Worm (Caenorhabditis elegans): ENCODE measurements around the gene fmo-1.

fmo-1 gene

DNA sequence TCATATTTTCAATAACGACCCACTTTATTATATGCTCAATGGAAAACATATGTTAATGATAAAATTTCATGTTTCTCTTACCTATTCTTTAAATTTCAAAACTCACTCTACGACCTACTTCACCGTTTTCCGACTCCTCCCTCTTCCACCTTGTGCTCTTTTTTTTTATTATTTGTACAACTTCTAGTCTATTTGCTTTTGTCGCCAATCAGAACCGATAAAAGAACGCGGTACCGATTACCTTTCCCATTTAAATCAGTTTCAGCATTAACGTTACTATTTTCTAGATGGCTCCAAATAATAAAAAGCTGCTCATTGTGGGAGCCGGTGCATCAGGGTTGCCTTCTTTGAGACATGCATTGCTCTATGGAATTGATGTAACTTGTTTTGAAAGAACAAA, at the start of gene fmo-1:
fmo-1 (plus strand) TSS at position 98 of the 400 bp plus-strand sequence.
- TF ChIP-seq flt-1 (GFP tag; IDR thresholded peaks at IDR 0.05): no peak
- TF ChIP-seq hnd-1 (tag; optimal IDR thresholded peaks at IDR 0.05): no peak

DNA sequence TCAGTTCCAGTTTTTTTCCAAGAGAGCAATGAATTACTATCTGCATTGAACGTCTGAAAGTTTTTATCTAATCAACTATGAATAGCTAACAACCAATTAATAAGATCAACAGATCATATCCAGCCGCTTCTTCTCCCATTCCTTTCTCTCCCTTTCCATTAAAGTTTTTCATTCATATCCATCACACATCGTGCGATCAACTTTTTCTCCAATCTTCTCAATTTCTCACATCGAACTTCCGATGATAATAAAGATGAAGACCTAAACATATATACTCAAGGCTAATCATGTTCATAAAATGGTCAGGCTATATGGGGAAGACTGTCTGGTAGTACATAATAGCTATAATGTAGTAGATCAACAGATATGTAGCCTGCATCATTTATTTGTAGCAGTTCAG, 49.4 kb upstream of the fmo-1 start:
- TF ChIP-seq F13C5.2 (tag; optimal IDR thresholded peaks at IDR 0.05) (no peak), ceh-36 (tag; optimal IDR thresholded peaks at IDR 0.05) (no peak), tra-4 (tag; optimal IDR thresholded peaks at IDR 0.05) (no peak), pes-1 (GFP tag; IDR thresholded peaks at IDR 0.05) (no peak), sea-1 (GFP tag; conservative IDR thresholded peaks at IDR 0.05) (no peak), hmbx-1 (tag; optimal IDR thresholded peaks at IDR 0.05) (no peak), flt-1 (GFP tag; IDR thresholded peaks at IDR 0.05) (no peak), ceh-13 (GFP tag; optimal IDR thresholded peaks at IDR 0.05) (no peak), hmg-4 (GFP tag; optimal IDR thresholded peaks at IDR 0.05) (no peak), hnd-1 (tag; optimal IDR thresholded peaks at IDR 0.05) (no peak), scrt-1 (GFP tag; IDR thresholded peaks at IDR 0.05) (no peak), tbx-11 (GFP tag; IDR thresholded peaks at IDR 0.05) (no peak), ama-1 (optimal IDR thresholded peaks at IDR 0.05) (no peak), B0310.2 (tag; optimal IDR thresholded peaks at IDR 0.05) (no peak), ets-7 (tag; optimal IDR thresholded peaks at IDR 0.05) (no peak), aly-1 (tag; optimal IDR thresholded peaks at IDR 0.05) (no peak), tbx-37 (GFP tag; conservative IDR thresholded peaks at IDR 0.05) (no peak)

DNA sequence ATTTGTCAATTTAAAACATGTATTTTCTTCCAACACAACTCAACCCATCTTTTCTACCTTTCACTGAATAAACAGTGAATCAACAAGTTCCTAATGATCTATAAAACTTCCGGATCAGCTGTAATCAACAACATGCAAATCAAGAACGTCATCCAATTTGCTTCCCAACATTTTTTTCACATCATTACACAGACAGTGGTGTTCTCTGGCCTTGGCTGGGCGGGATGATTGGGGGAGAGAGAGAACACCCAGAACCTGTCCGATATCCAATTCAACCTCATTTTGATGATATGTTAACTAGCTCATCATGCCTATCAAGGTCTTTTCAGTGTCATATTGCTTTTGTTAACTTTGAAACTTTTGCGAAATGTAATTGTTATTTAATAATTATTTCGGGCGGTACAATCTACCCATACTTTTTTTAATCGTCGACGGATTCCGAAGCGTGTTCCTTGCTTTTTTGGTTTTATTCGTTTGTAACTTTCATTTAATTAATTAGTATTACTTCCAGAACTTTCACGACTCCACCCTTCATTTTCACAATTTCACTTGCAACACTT, 46.7 kb upstream of the fmo-1 start, which contains the start of gene ptr-14:
ptr-14 (plus strand) TSS at position 510 of the 560 bp plus-strand sequence.
- TF ChIP-seq sea-1 (GFP tag; conservative IDR thresholded peaks at IDR 0.05) (no peak), ceh-13 (GFP tag; optimal IDR thresholded peaks at IDR 0.05) (no peak), F13C5.2 (tag; optimal IDR thresholded peaks at IDR 0.05) (no peak), hnd-1 (tag; optimal IDR thresholded peaks at IDR 0.05) (no peak), hmbx-1 (tag; optimal IDR thresholded peaks at IDR 0.05) (no peak), scrt-1 (GFP tag; IDR thresholded peaks at IDR 0.05) (no peak)

DNA sequence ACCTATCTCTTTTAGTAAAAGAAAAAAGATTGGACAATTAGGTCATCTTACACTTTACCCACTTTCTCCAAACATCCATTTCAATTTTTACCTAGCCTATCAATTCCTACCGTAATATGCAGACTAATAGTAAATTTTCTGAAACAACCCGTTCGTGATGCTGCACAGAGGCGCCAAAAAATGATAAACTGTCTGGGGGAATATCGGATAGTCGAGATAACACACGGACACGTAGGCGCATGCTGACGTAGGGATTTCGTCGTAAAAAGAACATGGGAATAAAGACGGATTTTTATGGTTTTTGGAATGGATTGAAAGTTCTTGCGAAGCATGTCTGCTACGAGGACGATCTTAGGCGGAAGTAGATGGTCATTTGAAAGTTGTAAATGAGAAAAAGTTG, 45.3 kb upstream of the fmo-1 start:
- TF ChIP-seq B0310.2 (tag; optimal IDR thresholded peaks at IDR 0.05): no peak
- no peak for TF ChIP-seq ets-7 (tag; optimal IDR thresholded peaks at IDR 0.05)
- TF ChIP-seq ceh-36 (tag; optimal IDR thresholded peaks at IDR 0.05): no peak
- TF ChIP-seq tbx-11 (GFP tag; IDR thresholded peaks at IDR 0.05): no peak
- TF ChIP-seq tra-4 (tag; optimal IDR thresholded peaks at IDR 0.05): no peak
- TF ChIP-seq ceh-13 (GFP tag; optimal IDR thresholded peaks at IDR 0.05): no peak
- TF ChIP-seq flt-1 (GFP tag; IDR thresholded peaks at IDR 0.05): no peak

DNA sequence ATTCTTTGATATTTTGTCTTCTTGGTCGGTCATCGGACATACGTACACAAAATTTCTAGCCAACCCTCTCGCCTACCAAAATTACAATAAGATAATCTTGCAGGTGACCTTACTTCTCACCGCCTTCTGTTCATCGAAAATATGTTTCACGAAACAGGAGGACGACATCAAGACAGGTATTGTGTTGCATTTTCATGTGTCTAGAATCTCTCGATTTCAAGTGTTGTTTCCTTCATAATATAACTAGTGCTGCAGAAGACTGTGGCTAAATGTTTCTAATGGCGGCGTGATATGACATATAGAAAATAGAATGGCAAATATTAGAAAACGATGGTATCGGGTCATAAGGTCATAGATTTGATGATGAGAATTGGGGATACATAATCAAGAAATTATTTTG, 44.6 kb upstream of the fmo-1 start:
- no peak for TF ChIP-seq ceh-36 (tag; optimal IDR thresholded peaks at IDR 0.05)
- TF ChIP-seq ets-7 (tag; optimal IDR thresholded peaks at IDR 0.05): no peak
- no peak for TF ChIP-seq tra-4 (tag; optimal IDR thresholded peaks at IDR 0.05)
- TF ChIP-seq tbx-11 (GFP tag; IDR thresholded peaks at IDR 0.05): no peak
- TF ChIP-seq B0310.2 (tag; optimal IDR thresholded peaks at IDR 0.05): no peak
- TF ChIP-seq F13C5.2 (tag; optimal IDR thresholded peaks at IDR 0.05): no peak
- TF ChIP-seq hnd-1 (tag; optimal IDR thresholded peaks at IDR 0.05): no peak
- TF ChIP-seq aly-1 (tag; optimal IDR thresholded peaks at IDR 0.05): no peak
- no peak for TF ChIP-seq tbx-37 (GFP tag; conservative IDR thresholded peaks at IDR 0.05)
- no peak for TF ChIP-seq ama-1 (optimal IDR thresholded peaks at IDR 0.05)
- no peak for TF ChIP-seq hmg-4 (GFP tag; optimal IDR thresholded peaks at IDR 0.05)
- no peak for TF ChIP-seq hmbx-1 (tag; optimal IDR thresholded peaks at IDR 0.05)

DNA sequence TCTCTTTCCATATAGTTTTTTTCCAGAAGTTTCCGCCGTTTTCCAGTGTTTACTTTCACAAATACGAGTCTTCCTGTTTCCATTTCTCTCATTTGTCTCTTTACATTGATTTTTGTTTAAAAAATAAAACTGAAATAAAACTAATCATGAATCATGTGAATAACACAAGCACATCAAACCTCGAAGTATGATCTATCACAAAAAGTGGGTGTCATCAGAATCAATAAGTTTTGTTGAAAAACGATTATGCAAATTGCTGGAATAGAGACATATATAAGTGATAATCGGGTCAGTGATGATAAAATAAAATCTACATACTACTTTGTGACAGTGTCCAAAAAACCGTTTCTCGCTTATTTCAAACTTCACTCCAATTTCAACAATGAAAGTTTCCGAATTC, 40.8 kb upstream of the fmo-1 start, which contains the start of gene R09H10.7:
R09H10.7 (plus strand) TSS at position 301 of the 400 bp plus-strand sequence.
- TF ChIP-seq tbx-37 (GFP tag; conservative IDR thresholded peaks at IDR 0.05) (no peak), pes-1 (GFP tag; IDR thresholded peaks at IDR 0.05) (no peak), F13C5.2 (tag; optimal IDR thresholded peaks at IDR 0.05) (no peak), hmg-4 (GFP tag; optimal IDR thresholded peaks at IDR 0.05) (no peak), tra-4 (tag; optimal IDR thresholded peaks at IDR 0.05) (no peak), ama-1 (optimal IDR thresholded peaks at IDR 0.05) (no peak), ceh-36 (tag; optimal IDR thresholded peaks at IDR 0.05) (no peak), flt-1 (GFP tag; IDR thresholded peaks at IDR 0.05) (no peak), aly-1 (tag; optimal IDR thresholded peaks at IDR 0.05) (no peak), B0310.2 (tag; optimal IDR thresholded peaks at IDR 0.05) (no peak), scrt-1 (GFP tag; IDR thresholded peaks at IDR 0.05) (no peak), hmbx-1 (tag; optimal IDR thresholded peaks at IDR 0.05) (no peak), tbx-11 (GFP tag; IDR thresholded peaks at IDR 0.05) (no peak)

DNA sequence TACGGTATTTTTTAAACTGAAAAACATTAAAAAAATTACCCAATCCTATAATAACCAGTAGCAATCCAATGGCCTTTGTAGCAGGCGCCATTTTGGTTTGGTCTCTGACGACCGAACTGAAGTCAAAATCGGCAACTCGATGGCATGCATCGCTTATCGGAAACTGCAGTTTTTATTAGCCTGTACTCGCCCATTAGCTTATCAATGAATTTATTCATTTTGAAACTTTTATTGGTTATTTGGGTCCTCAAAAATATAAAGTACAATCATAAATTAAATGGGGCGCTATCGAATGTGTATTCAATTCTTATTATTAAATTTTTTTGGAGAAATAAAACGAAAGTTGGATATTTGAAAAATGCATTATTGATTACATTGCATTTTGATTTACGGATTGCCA, 32.9 kb upstream of the fmo-1 start, which contains the start of gene R09H10.5:
R09H10.5 (minus strand) TSS at position 106 of the 400 bp plus-strand sequence.
- TF ChIP-seq hmbx-1 (tag; optimal IDR thresholded peaks at IDR 0.05) (no peak), flt-1 (GFP tag; IDR thresholded peaks at IDR 0.05) (no peak), tbx-37 (GFP tag; conservative IDR thresholded peaks at IDR 0.05) (no peak), hnd-1 (tag; optimal IDR thresholded peaks at IDR 0.05) (no peak), ets-7 (tag; optimal IDR thresholded peaks at IDR 0.05) (no peak), tbx-11 (GFP tag; IDR thresholded peaks at IDR 0.05) (no peak), pes-1 (GFP tag; IDR thresholded peaks at IDR 0.05) (no peak), sea-1 (GFP tag; conservative IDR thresholded peaks at IDR 0.05) (no peak), scrt-1 (GFP tag; IDR thresholded peaks at IDR 0.05) (no peak)

DNA sequence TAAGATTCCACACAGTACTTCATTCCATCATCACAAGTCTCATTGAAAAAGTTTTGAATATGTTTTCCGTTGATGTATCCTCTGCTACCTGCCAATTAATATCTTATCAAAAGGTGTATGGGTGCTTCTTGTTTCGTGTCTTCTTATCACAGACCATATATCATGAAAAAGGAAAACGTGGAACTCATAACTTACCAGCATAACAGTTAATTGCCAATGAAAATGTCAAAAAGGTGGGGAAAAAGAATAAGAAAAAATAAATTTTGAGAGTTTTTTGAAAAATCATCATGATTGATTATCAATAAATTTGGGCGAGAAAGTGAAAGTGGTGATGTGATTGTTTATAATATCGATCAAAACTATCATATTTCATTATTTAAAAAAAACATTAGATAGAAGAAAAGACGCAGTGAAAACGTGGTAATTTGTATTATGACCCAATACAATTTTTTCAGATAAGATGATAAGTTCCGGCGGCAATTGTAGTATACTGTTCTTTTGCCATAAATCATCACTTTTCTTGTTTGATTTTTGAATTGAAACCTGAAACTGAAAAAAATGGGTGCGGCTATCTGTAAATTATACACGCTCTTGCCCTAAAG, 30.6 kb upstream of the fmo-1 start, which contains the start of gene F56C4.4:
F56C4.4 (minus strand) TSS at position 315 of the 602 bp plus-strand sequence.
- TF ChIP-seq aly-1 (tag; optimal IDR thresholded peaks at IDR 0.05) (no peak), hnd-1 (tag; optimal IDR thresholded peaks at IDR 0.05) (no peak), B0310.2 (tag; optimal IDR thresholded peaks at IDR 0.05) (no peak), pes-1 (GFP tag; IDR thresholded peaks at IDR 0.05) (no peak), F13C5.2 (tag; optimal IDR thresholded peaks at IDR 0.05) (no peak), ceh-36 (tag; optimal IDR thresholded peaks at IDR 0.05) (no peak), hmbx-1 (tag; optimal IDR thresholded peaks at IDR 0.05) (no peak), ama-1 (optimal IDR thresholded peaks at IDR 0.05) (no peak), scrt-1 (GFP tag; IDR thresholded peaks at IDR 0.05) (no peak), sea-1 (GFP tag; conservative IDR thresholded peaks at IDR 0.05) (no peak), tra-4 (tag; optimal IDR thresholded peaks at IDR 0.05) (no peak), flt-1 (GFP tag; IDR thresholded peaks at IDR 0.05) (no peak)

Data from whole organism, early embryonic.